Worm (Caenorhabditis elegans) whole organism, young adult: ENCODE results near the gene srp-3.

Experiments
- C06A6.2 ChIP-seq: fragments of 200-800 bp; sonication (Bioruptor generic); conservative IDR thresholded peaks from 2 replicates; pipeline ENCODE4 v1.3.6; 2022; ENCODE audit warnings: missing genetic modification characterization, missing compliant biosample characterization
- F22D6.2 ChIP-seq: sonication (generic microtip); optimal IDR thresholded peaks from 2 replicates; lab custom pipeline; 2016; ENCODE audit warnings: mild to moderate bottlenecking, missing genetic modification characterization, missing compliant biosample characterization
- F33H1.4 ChIP-seq: fragments of 200-800 bp; sonication (Bioruptor generic); IDR thresholded peaks from 2 replicates; pipeline ENCODE4 v1.3.6; 2022; ENCODE audit warnings: missing genetic modification reagents, missing genetic modification characterization, missing compliant biosample characterization
- T26A5.8 ChIP-seq: sonication (generic microtip); optimal IDR thresholded peaks from 2 replicates; lab custom pipeline; 2016; ENCODE audit warnings: missing genetic modification characterization, missing compliant biosample characterization
- Y53G8AR.9 ChIP-seq: fragments of 200-800 bp; sonication (Bioruptor generic); conservative IDR thresholded peaks from 2 replicates; pipeline ENCODE4 v1.3.6; 2022; ENCODE audit warnings: missing genetic modification reagents, missing genetic modification characterization, missing compliant biosample characterization
- Y56A3A.18 ChIP-seq: fragments of 200-800 bp; sonication (Bioruptor generic); IDR thresholded peaks from 2 replicates; pipeline ENCODE4 v1.3.6; 2022; ENCODE audit warnings: missing genetic modification reagents, missing genetic modification characterization, missing compliant biosample characterization
- ama-1 ChIP-seq, 3 experiments: fragments of 150-350 bp in 1 of 3; sonication (generic microtip) in 2 of 3; optimal IDR thresholded peaks; 2 replicates each; lab custom pipeline; 2014 to 2018; ENCODE audit warnings: missing biosample characterization in 2 of 3, missing genetic modification characterization in 2 of 3, missing genetic modification reagents in 2 of 3
- aptf-3 ChIP-seq: fragments of 200-800 bp; sonication (Bioruptor generic); IDR thresholded peaks from 2 replicates; pipeline ENCODE4 v1.3.6; 2022; ENCODE audit warnings: missing genetic modification characterization, missing compliant biosample characterization
- atf-7 ChIP-seq: sonication (generic microtip); optimal IDR thresholded peaks from 2 replicates; lab custom pipeline; 2017; ENCODE audit warnings: mild to moderate bottlenecking, missing genetic modification characterization, missing compliant biosample characterization
- attf-3 ChIP-seq: fragments of 200-800 bp; sonication (Bioruptor generic); conservative IDR thresholded peaks from 2 replicates; pipeline ENCODE4 v1.3.6; 2022; ENCODE audit warnings: missing genetic modification reagents, missing genetic modification characterization, missing compliant biosample characterization
- bed-1 ChIP-seq: fragments of 200-800 bp; sonication (Bioruptor generic); IDR thresholded peaks from 2 replicates; pipeline ENCODE4 v1.3.6; 2022; ENCODE audit warnings: missing genetic modification reagents, missing genetic modification characterization, missing compliant biosample characterization
- ccch-3 ChIP-seq: fragments of 200-800 bp; sonication (Bioruptor generic); optimal IDR thresholded peaks from 2 replicates; lab custom pipeline; 2018; ENCODE audit warnings: mild to moderate bottlenecking, missing genetic modification characterization, missing compliant biosample characterization
- cebp-1 ChIP-seq, 2 experiments: fragments of 200-800 bp in 1 of 2; sonication (Bioruptor generic) in 1 of 2; sonication (generic microtip) in 1 of 2; IDR thresholded peaks in 1 of 2; optimal IDR thresholded peaks in 1 of 2; 2 replicates each; pipeline versions ENCODE4 v1.3.6 to Lab custom; 2017 to 2022; ENCODE audit warnings: missing compliant biosample characterization in 2 of 2, missing genetic modification characterization in 2 of 2, mild to moderate bottlenecking in 1 of 2, missing genetic modification reagents in 1 of 2, moderate library complexity in 1 of 2
- cebp-2 ChIP-seq: fragments of 200-800 bp; sonication (Bioruptor generic); IDR thresholded peaks from 2 replicates; pipeline ENCODE4 v1.3.6; 2022; ENCODE audit warnings: missing genetic modification characterization, missing compliant biosample characterization
- dox-1 ChIP-seq: fragments of 200-800 bp; sonication (Bioruptor generic); IDR thresholded peaks from 2 replicates; pipeline ENCODE4 v1.3.6; 2022; ENCODE audit warnings: missing genetic modification reagents, missing genetic modification characterization, missing compliant biosample characterization
- egl-18 ChIP-seq: fragments of 200-800 bp; sonication (Bioruptor generic); IDR thresholded peaks from 2 replicates; pipeline ENCODE4 v1.3.6; 2022; ENCODE audit warnings: missing genetic modification reagents, missing genetic modification characterization, missing compliant biosample characterization
- him-1 ChIP-seq: sonication (generic microtip); optimal IDR thresholded peaks from 2 replicates; lab custom pipeline; 2016; ENCODE audit warnings: missing genotype, missing genetic modification reagents, missing genetic modification characterization, missing compliant biosample characterization
- hlh-12 ChIP-seq: sonication (generic microtip); optimal IDR thresholded peaks from 2 replicates; lab custom pipeline; 2016; ENCODE audit warnings: missing genetic modification characterization, missing compliant biosample characterization
- hlh-26 ChIP-seq: fragments of 200-800 bp; sonication (Bioruptor generic); conservative IDR thresholded peaks from 2 replicates; pipeline ENCODE4 v1.3.6; 2022; ENCODE audit warnings: missing genetic modification reagents, missing genetic modification characterization, missing compliant biosample characterization
- let-607 ChIP-seq, 2 experiments: fragments of 200-800 bp in 1 of 2; sonication (Bioruptor generic) in 1 of 2; sonication (generic microtip) in 1 of 2; optimal IDR thresholded peaks; 2 replicates each; lab custom pipeline; 2016 to 2018; ENCODE audit warnings: mild to moderate bottlenecking in 2 of 2, missing compliant biosample characterization in 2 of 2, missing genetic modification characterization in 2 of 2, moderate library complexity in 2 of 2, missing genotype in 1 of 2
- lin-26 ChIP-seq: fragments of 200-800 bp; sonication (Bioruptor generic); IDR thresholded peaks from 2 replicates; pipeline ENCODE4 v1.3.6; 2022; ENCODE audit warnings: missing genetic modification reagents, missing genetic modification characterization, missing compliant biosample characterization
- lin-40 ChIP-seq: sonication (generic microtip); optimal IDR thresholded peaks from 2 replicates; lab custom pipeline; 2016; ENCODE audit warnings: missing genetic modification characterization, mild to moderate bottlenecking, missing compliant biosample characterization, missing genotype, missing genetic modification reagents
- lsl-1 ChIP-seq: fragments of 200-800 bp; sonication (Bioruptor generic); optimal IDR thresholded peaks from 2 replicates; lab custom pipeline; 2018; ENCODE audit warnings: mild to moderate bottlenecking, missing genetic modification characterization, moderate library complexity, missing compliant biosample characterization
- lsy-27 ChIP-seq: sonication (generic microtip); optimal IDR thresholded peaks from 2 replicates; lab custom pipeline; 2017; ENCODE audit warnings: missing genetic modification characterization, mild to moderate bottlenecking, missing compliant biosample characterization, antibody characterized with exemption, missing genotype, borderline replicate concordance; ENCODE audit not compliant: insufficient read depth
- madf-3 ChIP-seq: fragments of 200-800 bp; sonication (Bioruptor generic); IDR thresholded peaks from 2 replicates; pipeline ENCODE4 v1.3.6; 2022; ENCODE audit warnings: missing genetic modification reagents, missing genetic modification characterization, missing compliant biosample characterization
- mcd-1 ChIP-seq: fragments of 200-800 bp; sonication (Bioruptor generic); IDR thresholded peaks from 2 replicates; pipeline ENCODE4 v1.3.6; 2022; ENCODE audit warnings: missing genetic modification reagents, missing genetic modification characterization, missing compliant biosample characterization
- mel-28 ChIP-seq: sonication (generic microtip); optimal IDR thresholded peaks from 2 replicates; lab custom pipeline; 2016; ENCODE audit warnings: borderline replicate concordance, mild to moderate bottlenecking, missing genetic modification characterization, missing compliant biosample characterization
- mxl-1 ChIP-seq: sonication (generic microtip); optimal IDR thresholded peaks from 2 replicates; lab custom pipeline; 2016; ENCODE audit warnings: missing genetic modification characterization, missing compliant biosample characterization
- nfyb-1 ChIP-seq: fragments of 200-800 bp; sonication (Bioruptor generic); IDR thresholded peaks from 2 replicates; pipeline ENCODE4 v1.3.6; 2022; ENCODE audit warnings: missing genetic modification reagents, missing genetic modification characterization, missing compliant biosample characterization
- nhr-80 ChIP-seq: sonication (generic microtip); optimal IDR thresholded peaks from 2 replicates; lab custom pipeline; 2016; ENCODE audit warnings: missing genetic modification characterization, missing compliant biosample characterization
- rcor-1 ChIP-seq: fragments of 200-800 bp; sonication (Bioruptor generic); IDR thresholded peaks from 2 replicates; pipeline ENCODE4 v1.3.6; 2022; ENCODE audit warnings: missing genetic modification reagents, missing genetic modification characterization, missing compliant biosample characterization
- rec-8 ChIP-seq, 2 experiments: sonication (generic microtip); optimal IDR thresholded peaks; 2 replicates each; lab custom pipeline; 2016; ENCODE audit warnings: mild to moderate bottlenecking in 2 of 2, missing genetic modification characterization in 2 of 2, missing genetic modification reagents in 2 of 2, missing genotype in 2 of 2, missing biosample characterization in 1 of 2, missing compliant biosample characterization in 1 of 2, moderate library complexity in 1 of 2
- somi-1 ChIP-seq: fragments of 200-800 bp; sonication (Bioruptor generic); optimal IDR thresholded peaks from 2 replicates; lab custom pipeline; 2018; ENCODE audit warnings: mild to moderate bottlenecking, missing genetic modification characterization, missing compliant biosample characterization
- sptf-2 ChIP-seq: fragments of 200-800 bp; sonication (Bioruptor generic); optimal IDR thresholded peaks from 2 replicates; lab custom pipeline; 2018; ENCODE audit warnings: mild to moderate bottlenecking, missing genetic modification characterization, missing compliant biosample characterization
- zfh-2 ChIP-seq: fragments of 200-800 bp; sonication (Bioruptor generic); conservative IDR thresholded peaks from 2 replicates; pipeline ENCODE4 v1.3.6; 2022; ENCODE audit warnings: missing genetic modification reagents, missing genetic modification characterization, missing compliant biosample characterization
- ztf-18 ChIP-seq: sonication (generic microtip); optimal IDR thresholded peaks from 2 replicates; lab custom pipeline; 2016; ENCODE audit warnings: missing genotype, mild to moderate bottlenecking, missing genetic modification characterization, missing compliant biosample characterization
- ztf-22 ChIP-seq: fragments of 200-800 bp; sonication (Bioruptor generic); optimal IDR thresholded peaks from 2 replicates; lab custom pipeline; 2018; ENCODE audit warnings: mild to moderate bottlenecking, missing genetic modification characterization, moderate library complexity, missing compliant biosample characterization
- ztf-26 ChIP-seq: sonication (generic microtip); optimal IDR thresholded peaks from 2 replicates; lab custom pipeline; 2017; ENCODE audit warnings: missing genetic modification characterization, missing compliant biosample characterization

srp-3 gene

DNA sequence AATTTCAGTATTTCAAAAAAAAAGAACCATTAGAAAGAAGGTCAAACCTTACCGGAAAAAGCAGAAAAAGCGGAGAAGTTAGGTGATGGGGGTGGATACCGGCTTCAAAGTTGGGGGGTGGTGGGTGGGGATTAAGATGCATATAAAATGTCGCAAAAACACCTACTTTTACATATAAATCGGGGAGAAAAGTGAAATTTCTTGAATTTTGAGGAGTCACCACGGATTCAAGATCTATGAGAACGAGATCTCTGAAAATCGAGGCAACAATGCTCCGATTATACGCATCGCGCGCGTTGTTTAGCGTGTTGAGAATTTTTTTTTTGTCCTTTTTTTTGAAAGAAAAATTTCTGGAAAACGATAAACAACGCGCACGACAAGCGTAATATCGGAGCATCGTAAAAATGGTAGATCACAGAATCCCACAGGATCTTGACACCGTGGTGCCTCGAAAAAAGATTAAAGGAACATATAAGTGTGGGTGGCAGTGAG, 33.1 kb upstream of the srp-3 start (continued):
- TF ChIP-seq lin-26 (GFP tag; lab: Robert Waterston, UW) (peak; percentile 75), ztf-22 (GFP tag; lab: Kevin White, UChicago) (no peak), hlh-12 (tag; lab: Kevin White, UChicago) (no peak), aptf-3 (GFP tag; lab: Robert Waterston, UW) (peak; percentile 89), lin-40 (tag; lab: Kevin White, UChicago) (peak; percentile 3), rec-8 (tag; optimal IDR thresholded peaks at IDR 0.05; lab: Kevin White, UChicago) (peak in 1 of 2 experiments; percentile 33), dox-1 (GFP tag; lab: Robert Waterston, UW) (peak; percentile 59), lsy-27 (tag; lab: Kevin White, UChicago) (no peak), ccch-3 (GFP tag; lab: Kevin White, UChicago) (peak; percentile 7), F33H1.4 (GFP tag; lab: Robert Waterston, UW) (0 out of 2 replicates have a peak, but pooled peaks have one; percentile 35), F22D6.2 (tag; lab: Kevin White, UChicago) (no peak), ztf-26 (tag; lab: Kevin White, UChicago) (peak; percentile 59), T26A5.8 (tag; lab: Kevin White, UChicago) (peak; percentile 92), madf-3 (peak; percentile 61; the same call in 1 of the 2 replicates), Y53G8AR.9 (GFP tag; lab: Robert Waterston, UW) (peak; percentile 81), him-1 (tag; lab: Kevin White, UChicago) (peak; percentile 60), mcd-1 (GFP tag; lab: Robert Waterston, UW) (peak; percentile 70), rcor-1 (GFP tag; lab: Robert Waterston, UW) (peak; percentile 50), mxl-1 (tag; lab: Kevin White, UChicago) (peak; percentile 9), Y56A3A.18 (peak; percentile 80; the same call in 1 of the 2 replicates), bed-1 (no peak), nfyb-1 (GFP tag; lab: Robert Waterston, UW) (peak; percentile 53)

DNA sequence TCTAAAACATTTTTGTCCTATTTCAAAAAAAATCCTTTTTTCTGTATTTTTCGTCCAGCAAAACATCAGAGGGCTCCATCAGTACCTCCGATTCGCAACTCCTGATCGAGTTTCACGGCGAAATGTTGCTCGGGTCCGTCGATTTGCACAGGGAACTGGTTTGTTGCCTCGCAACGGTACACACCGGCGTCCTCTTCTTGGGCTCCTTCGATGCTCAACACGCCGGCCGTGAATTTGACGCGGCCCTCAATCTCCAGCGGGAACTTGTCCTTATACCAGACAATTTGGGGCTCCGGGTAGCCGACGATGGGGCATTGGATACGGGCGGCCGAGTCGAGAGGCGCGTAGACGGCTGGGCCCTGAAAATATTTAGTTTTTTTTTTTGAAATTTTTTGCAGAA, 30.6 kb upstream of the srp-3 start:
- no peak for TF ChIP-seq mel-28 (tag; lab: Kevin White, UChicago)
- no peak for TF ChIP-seq cebp-2
- 0 out of 2 replicates have a peak, but pooled peaks have one; percentile 13 for TF ChIP-seq mcd-1 (GFP tag; lab: Robert Waterston, UW)
- TF ChIP-seq atf-7 = no peak
- peak; percentile 71 for TF ChIP-seq zfh-2 (GFP tag; lab: Robert Waterston, UW)

DNA sequence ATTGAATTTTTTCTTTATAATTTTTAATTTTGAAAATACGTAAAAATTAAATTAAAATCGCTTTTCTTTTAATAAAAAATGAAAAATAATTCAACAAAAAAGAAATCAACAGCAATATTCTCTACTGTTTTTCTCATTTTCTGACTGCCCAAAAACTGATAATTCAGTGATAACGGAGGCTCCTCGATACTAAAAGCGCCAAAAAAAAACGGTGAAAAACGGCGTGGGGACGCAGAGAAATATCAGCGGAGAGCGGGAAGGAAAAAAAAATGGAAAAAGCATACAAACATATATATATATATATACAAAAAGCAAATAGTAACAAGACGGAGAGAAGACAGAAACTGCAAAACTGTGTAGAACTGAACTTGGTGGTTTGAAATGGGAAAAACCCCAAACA, 25.5 kb upstream of the srp-3 start:
- TF ChIP-seq cebp-1 (GFP tag; IDR thresholded peaks at IDR 0.05; lab: Robert Waterston, UW) (no peak), cebp-1 (tag; optimal IDR thresholded peaks at IDR 0.05; lab: Kevin White, UChicago) (peak; percentile 32), T26A5.8 (tag; lab: Kevin White, UChicago) (no peak), nhr-80 (tag; lab: Kevin White, UChicago) (peak; percentile 61)

DNA sequence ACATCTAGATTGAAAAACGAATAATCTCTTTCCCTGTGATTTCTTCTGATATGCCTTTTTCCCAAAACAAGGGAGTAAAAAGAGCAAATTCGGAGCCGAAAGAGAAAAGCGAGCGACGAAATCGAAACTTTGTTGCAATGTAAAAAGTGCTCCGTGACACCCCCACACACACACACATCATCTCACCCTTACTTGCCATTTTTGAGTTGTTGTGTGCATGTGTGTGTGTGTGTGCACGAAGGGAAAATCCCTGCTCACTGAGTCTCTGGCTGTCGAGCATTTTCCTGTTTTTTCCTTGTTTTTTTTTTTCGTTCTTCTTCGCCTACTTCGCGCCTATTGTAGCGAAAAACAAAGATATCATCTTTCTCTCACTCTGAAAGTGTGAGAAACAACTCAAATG, 21.6 kb upstream of the srp-3 start:
- no peak for TF ChIP-seq somi-1
- no peak for TF ChIP-seq ama-1 (optimal IDR thresholded peaks at IDR 0.05; lab: Kevin White, UChicago)
- TF ChIP-seq ama-1 (GFP tag; optimal IDR thresholded peaks at IDR 0.05; lab: Kevin White, UChicago) = no peak
- no peak for TF ChIP-seq sptf-2 (GFP tag; lab: Kevin White, UChicago)
- no peak for TF ChIP-seq lin-26 (GFP tag; lab: Robert Waterston, UW)
- no peak for TF ChIP-seq ztf-18 (tag; lab: Kevin White, UChicago)
- no peak for TF ChIP-seq let-607 (tag; optimal IDR thresholded peaks at IDR 0.05; lab: Kevin White, UChicago)
- no peak for TF ChIP-seq F33H1.4 (GFP tag; lab: Robert Waterston, UW)
- TF ChIP-seq hlh-26 (GFP tag; lab: Robert Waterston, UW) = no peak
- no peak for TF ChIP-seq lsl-1
- no peak for TF ChIP-seq egl-18 (GFP tag; lab: Robert Waterston, UW)
- no peak for TF ChIP-seq C06A6.2 (GFP tag; lab: Robert Waterston, UW)
- no peak for TF ChIP-seq zfh-2 (GFP tag; lab: Robert Waterston, UW)
- TF ChIP-seq attf-3 (GFP tag; lab: Robert Waterston, UW) = no peak
